Worm (Caenorhabditis elegans): ENCODE data around the gene grl-23.

DNA sequence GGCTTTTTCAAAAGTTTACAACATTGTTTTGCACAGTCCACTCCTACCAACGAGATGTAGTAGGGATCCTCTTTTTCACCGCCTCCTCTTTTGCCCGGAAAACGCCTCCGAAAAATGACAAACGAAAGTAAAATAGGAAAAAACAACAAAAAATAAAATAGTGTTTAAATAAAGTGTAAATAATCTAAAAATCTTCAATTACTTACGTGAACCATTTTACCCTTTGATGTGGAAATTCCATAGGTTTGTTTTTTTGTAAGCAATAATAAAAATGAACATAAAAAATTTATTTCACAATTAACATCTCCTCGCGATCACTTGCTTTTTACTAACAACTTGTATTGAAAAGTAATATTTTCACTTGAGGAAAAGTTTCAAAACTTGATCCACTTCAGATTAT is 11.3 kb upstream of the grl-23 start, which contains the start of gene C14C10.1:
- TF ChIP-seq ets-5 (GFP tag; IDR thresholded peaks at IDR 0.05) (no peak), zip-4 (GFP tag; optimal IDR thresholded peaks at IDR 0.05) (no peak), ceh-82 (tag; optimal IDR thresholded peaks at IDR 0.05) (no peak), tlp-1 (tag; optimal IDR thresholded peaks at IDR 0.05) (no peak), sptf-1 (tag; optimal IDR thresholded peaks at IDR 0.05) (no peak), mef-2 (tag; optimal IDR thresholded peaks at IDR 0.05) (no peak), xbp-1 (tag; optimal IDR thresholded peaks at IDR 0.05) (no peak), elt-2 (tag; optimal IDR thresholded peaks at IDR 0.05) (no peak), ama-1 (optimal IDR thresholded peaks at IDR 0.05) (no peak), lin-14 (GFP tag; optimal IDR thresholded peaks at IDR 0.05) (no peak), hlh-4 (tag; optimal IDR thresholded peaks at IDR 0.05) (no peak)
